Fruit fly (Drosophila melanogaster) Kc167 (cell line): Measurements from ENCODE around the gene Uxt.

Experiments
- Myc ChIP-seq: fragments of >200 bp; optimal IDR thresholded peaks from 2 replicates; lab custom pipeline; 2017; ENCODE audit warnings: missing external identifiers
- Sin3A ChIP-seq: fragments of >200 bp; optimal IDR thresholded peaks from 2 replicates; lab custom pipeline; 2018; ENCODE audit warnings: missing external identifiers
- h ChIP-seq: fragments of >200 bp; optimal IDR thresholded peaks from 3 replicates; lab custom pipeline; 2018; ENCODE audit warnings: missing external identifiers
- insv ChIP-seq: fragments of >200 bp; optimal IDR thresholded peaks from 3 replicates; lab custom pipeline; 2018; ENCODE audit warnings: missing external identifiers
- psq ChIP-seq: fragments of >200 bp; optimal IDR thresholded peaks from 2 replicates; lab custom pipeline; 2017; ENCODE audit warnings: missing external identifiers
- ttk ChIP-seq: sonication (Bioruptor generic); optimal IDR thresholded peaks from 2 replicates; lab custom pipeline; 2017; ENCODE audit warnings: missing external identifiers

Uxt gene

DNA sequence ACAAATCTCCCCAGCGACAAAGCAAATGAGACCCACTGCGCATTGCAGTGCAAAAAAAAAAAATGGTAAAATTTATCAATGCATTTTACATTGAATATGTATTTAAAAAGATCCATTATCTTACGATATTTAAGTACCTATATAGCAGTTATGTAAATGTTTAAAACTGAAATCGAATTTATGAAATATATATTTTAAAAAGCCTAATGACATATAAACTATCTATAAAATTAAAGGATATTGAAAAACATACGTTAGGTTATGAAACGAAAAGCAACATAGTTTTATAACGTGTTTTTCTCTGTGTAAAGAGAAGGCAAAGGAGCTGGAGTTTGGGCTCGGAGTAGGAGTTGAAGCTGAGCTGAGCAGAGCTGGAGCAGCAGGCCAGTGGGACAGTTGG, 48.0 kb downstream of the Uxt start:
- TF ChIP-seq insv (no peak), h (lab: Kevin White, UChicago) (no peak), Sin3A (lab: Kevin White, UChicago) (no peak), psq (lab: Kevin White, UChicago) (no peak), ttk (lab: Kevin White, UChicago) (no peak), Myc (lab: Kevin White, UChicago) (no peak)

DNA sequence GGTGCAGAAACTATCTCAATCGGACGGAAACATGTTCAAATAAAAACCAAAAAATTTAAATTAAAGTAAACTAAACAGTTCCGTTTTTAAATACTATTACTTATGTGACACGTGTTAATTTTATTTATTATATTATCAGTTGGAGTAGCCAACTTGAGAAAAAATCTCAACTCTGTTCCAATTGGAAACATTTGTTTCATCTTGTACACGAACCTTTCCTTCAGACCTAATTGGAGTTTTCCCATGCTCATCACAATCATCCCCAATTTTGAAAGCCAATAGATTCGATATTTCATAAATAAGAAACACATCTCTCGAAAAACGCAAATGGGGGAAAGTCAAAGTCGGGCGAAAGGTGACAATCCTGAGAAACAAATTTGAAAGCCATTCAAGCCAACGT, 50.4 kb downstream of the Uxt start:
- TF ChIP-seq ttk (lab: Kevin White, UChicago), result no peak
- TF ChIP-seq psq (lab: Kevin White, UChicago), result no peak
- no peak for TF ChIP-seq insv
